Worm (Caenorhabditis elegans) whole organism, L3 larva: ENCODE results near the gene Y38E10A.3.

Experiments used
- fos-1 ChIP-seq: fragments of 150-350 bp; optimal IDR thresholded peaks from 2 replicates; lab custom pipeline; 2014; ENCODE audit warnings: missing biosample characterization, missing genetic modification characterization
- lin-15B ChIP-seq: fragments of 150-350 bp; optimal IDR thresholded peaks from 2 replicates; lab custom pipeline; 2014; ENCODE audit warnings: missing biosample characterization, missing genetic modification characterization
- nhr-12 ChIP-seq: fragments of 150-350 bp; optimal IDR thresholded peaks from 2 replicates; lab custom pipeline; 2014; ENCODE audit warnings: missing biosample characterization, missing genetic modification characterization
- pqm-1 ChIP-seq: fragments of 150-350 bp; optimal IDR thresholded peaks from 2 replicates; lab custom pipeline; 2017; ENCODE audit warnings: missing biosample characterization, missing genetic modification characterization, inconsistent platforms
- unc-62 ChIP-seq: fragments of 150-350 bp; sonication (generic microtip); optimal IDR thresholded peaks from 4 replicates; lab custom pipeline; 2014; ENCODE audit warnings: missing biosample characterization, missing genetic modification reagents, missing genetic modification characterization

- TF ChIP-seq lin-15B (tag; lab: Kevin White, UChicago) (no peak), unc-62 (GFP tag; lab: Kevin White, UChicago) (no peak), pqm-1 (tag; lab: Kevin White, UChicago) (no peak), nhr-12 (tag; lab: Kevin White, UChicago) (no peak), fos-1 (tag; lab: Kevin White, UChicago) (no peak)
Observed at ce11 chrII:12573541-12573940, 1.0 kb downstream of the Y38E10A.3 start, which contains the start of gene Y38E10A.2.
